Fruit fly (Drosophila melanogaster) whole organism, embryonic: ENCODE measurements around the gene CG32055.

Experiments used
- CG11560 ChIP-seq: fragments of 200-800 bp; sonication (Bioruptor generic); IDR thresholded peaks from 3 replicates; pipeline ENCODE4 v1.3.6; 2022; ENCODE audit warnings: missing biosample characterization, missing genetic modification characterization
- CG16813 ChIP-seq: fragments of 200-800 bp; sonication (Bioruptor generic); IDR thresholded peaks from 3 replicates; pipeline ENCODE4 v1.3.6; 2022; ENCODE audit warnings: missing biosample characterization, missing genetic modification characterization; ENCODE audit not compliant: partially characterized antibody
- CG16863 ChIP-seq: fragments of 200-800 bp; sonication (Bioruptor generic); optimal IDR thresholded peaks from 3 replicates; lab custom pipeline; 2016; ENCODE audit warnings: missing biosample characterization, missing genetic modification characterization
- CG2116 ChIP-seq: fragments of 200-800 bp; sonication (Bioruptor generic); optimal IDR thresholded peaks from 3 replicates; lab custom pipeline; 2018; ENCODE audit warnings: missing biosample characterization, mild to moderate bottlenecking, missing genetic modification characterization
- CG2678 ChIP-seq: fragments of 200-800 bp; sonication (Bioruptor generic); optimal IDR thresholded peaks from 3 replicates; lab custom pipeline; 2019; ENCODE audit warnings: missing biosample characterization, mild to moderate bottlenecking, missing genetic modification characterization, moderate library complexity
- Gug ChIP-seq: fragments of 200-800 bp; sonication (Bioruptor generic); IDR thresholded peaks from 4 replicates; pipeline ENCODE4 v1.3.6; 2022; ENCODE audit warnings: missing biosample characterization, missing genetic modification characterization
- Hey ChIP-seq: fragments of 200-800 bp; sonication (Bioruptor generic); optimal IDR thresholded peaks from 3 replicates; lab custom pipeline; 2018; ENCODE audit warnings: missing biosample characterization, mild to moderate bottlenecking, missing genetic modification characterization
- pho ChIP-seq: fragments of 200-800 bp; sonication (Bioruptor generic); optimal IDR thresholded peaks from 2 replicates; lab custom pipeline; 2016; ENCODE audit warnings: missing biosample characterization, missing genetic modification characterization
- tap ChIP-seq: fragments of 200-800 bp; optimal IDR thresholded peaks from 3 replicates; lab custom pipeline; 2019; ENCODE audit warnings: missing biosample characterization, mild to moderate bottlenecking, missing genetic modification characterization, moderate library complexity
- tna ChIP-seq: fragments of 200-800 bp; sonication (Bioruptor generic); IDR thresholded peaks from 2 replicates; pipeline ENCODE4 v1.3.6; 2022; ENCODE audit warnings: missing biosample characterization, missing genetic modification characterization; ENCODE audit not compliant: partially characterized antibody

DNA sequence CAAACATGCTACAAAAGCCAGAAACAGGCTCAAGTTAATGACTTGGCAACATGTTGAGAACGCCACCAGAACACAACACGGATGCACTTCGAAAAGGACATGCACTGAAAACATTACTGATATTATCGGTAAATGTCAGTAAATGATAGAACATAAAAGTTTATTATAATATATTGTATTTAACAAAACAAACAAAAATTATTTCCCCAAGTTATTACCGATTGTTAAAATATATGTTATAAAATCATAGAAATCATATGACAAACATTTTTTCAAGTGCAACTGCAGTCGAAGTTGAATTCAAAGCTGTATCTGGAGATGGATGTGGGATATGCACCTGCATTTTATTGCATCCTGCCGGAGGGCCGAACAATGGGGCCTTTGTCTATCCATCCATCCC, 27.6 kb upstream of the CG32055 start:
- no peak for TF ChIP-seq CG16813 (GFP tag; lab: Robert Waterston, UW)
- TF ChIP-seq CG11560 (tag; lab: Robert Waterston, UW), result no peak
- no peak for TF ChIP-seq tna
- TF ChIP-seq CG2678, result no peak
- TF ChIP-seq Hey, result no peak
- TF ChIP-seq CG2116, result no peak
- no peak for TF ChIP-seq CG16863 (GFP tag; lab: Kevin White, UChicago)
- no peak for TF ChIP-seq tap (tag; lab: Kevin White, UChicago)
- TF ChIP-seq pho, result no peak
- no peak for TF ChIP-seq Gug
